Worm (Caenorhabditis elegans) whole organism, L1 larva: ENCODE measurements around the gene Y46G5A.47.

ENCODE experiments used
- ceh-82 ChIP-seq, 3 experiments: fragments of 150-350 bp in 1 of 3; sonication (generic microtip) in 2 of 3; optimal IDR thresholded peaks; 2 replicates each; lab custom pipeline; 2014 to 2017; ENCODE audit warnings: missing biosample characterization in 3 of 3, missing genetic modification characterization in 3 of 3
- dpl-1 ChIP-seq, 3 experiments: fragments of 150-350 bp in 2 of 3; sonication (generic microtip) in 1 of 3; optimal IDR thresholded peaks; 2 replicates each; lab custom pipeline; 2014 to 2017; ENCODE audit warnings: missing biosample characterization in 3 of 3, missing genetic modification characterization in 3 of 3, missing genetic modification reagents in 3 of 3
- egl-27 ChIP-seq, 2 experiments: fragments of 150-350 bp in 1 of 2; sonication (generic microtip); optimal IDR thresholded peaks; 3 replicates each; lab custom pipeline; 2017 to 2018; ENCODE audit warnings: missing biosample characterization in 2 of 2, missing genetic modification characterization in 2 of 2, missing genetic modification reagents in 2 of 2
- jun-1 ChIP-seq: fragments of 150-350 bp; optimal IDR thresholded peaks from 2 replicates; lab custom pipeline; 2014; ENCODE audit warnings: missing biosample characterization, missing genetic modification reagents, missing genetic modification characterization
- lir-3 ChIP-seq: sonication (generic microtip); optimal IDR thresholded peaks from 2 replicates; lab custom pipeline; 2016; ENCODE audit warnings: mild to moderate bottlenecking, missing genetic modification characterization, moderate library complexity, missing compliant biosample characterization; ENCODE audit not compliant: poor library complexity
- lsy-2 ChIP-seq, 2 experiments: fragments of 150-350 bp; optimal IDR thresholded peaks; 2 replicates each; lab custom pipeline; 2014; ENCODE audit warnings: missing biosample characterization in 2 of 2, missing genetic modification characterization in 2 of 2
- nhr-12 ChIP-seq: sonication (generic microtip); optimal IDR thresholded peaks from 2 replicates; lab custom pipeline; 2017; ENCODE audit warnings: missing biosample characterization, missing genetic modification characterization
- nhr-76 ChIP-seq: sonication (generic microtip); optimal IDR thresholded peaks from 2 replicates; lab custom pipeline; 2017; ENCODE audit warnings: missing biosample characterization, missing genetic modification characterization
- pax-3 ChIP-seq: fragments of 200-800 bp; sonication (Bioruptor generic); optimal IDR thresholded peaks from 2 replicates; lab custom pipeline; 2018; ENCODE audit warnings: mild to moderate bottlenecking, missing genetic modification characterization, moderate library complexity, missing compliant biosample characterization
- pqm-1 ChIP-seq: sonication (generic microtip); optimal IDR thresholded peaks from 3 replicates; lab custom pipeline; 2017; ENCODE audit warnings: missing biosample characterization, missing genetic modification characterization
- unc-62 ChIP-seq: fragments of 150-350 bp; optimal IDR thresholded peaks from 2 replicates; lab custom pipeline; 2014; ENCODE audit warnings: missing biosample characterization, missing genetic modification reagents, missing genetic modification characterization
- xbp-1 ChIP-seq: sonication (generic microtip); optimal IDR thresholded peaks from 2 replicates; lab custom pipeline; 2016; ENCODE audit warnings: missing genetic modification characterization, missing compliant biosample characterization
- ztf-11 ChIP-seq, 2 experiments: sonication (generic microtip); optimal IDR thresholded peaks; 2 replicates each; lab custom pipeline; 2016 to 2017; ENCODE audit warnings: missing genetic modification characterization in 2 of 2, missing biosample characterization in 1 of 2, missing compliant biosample characterization in 1 of 2

DNA sequence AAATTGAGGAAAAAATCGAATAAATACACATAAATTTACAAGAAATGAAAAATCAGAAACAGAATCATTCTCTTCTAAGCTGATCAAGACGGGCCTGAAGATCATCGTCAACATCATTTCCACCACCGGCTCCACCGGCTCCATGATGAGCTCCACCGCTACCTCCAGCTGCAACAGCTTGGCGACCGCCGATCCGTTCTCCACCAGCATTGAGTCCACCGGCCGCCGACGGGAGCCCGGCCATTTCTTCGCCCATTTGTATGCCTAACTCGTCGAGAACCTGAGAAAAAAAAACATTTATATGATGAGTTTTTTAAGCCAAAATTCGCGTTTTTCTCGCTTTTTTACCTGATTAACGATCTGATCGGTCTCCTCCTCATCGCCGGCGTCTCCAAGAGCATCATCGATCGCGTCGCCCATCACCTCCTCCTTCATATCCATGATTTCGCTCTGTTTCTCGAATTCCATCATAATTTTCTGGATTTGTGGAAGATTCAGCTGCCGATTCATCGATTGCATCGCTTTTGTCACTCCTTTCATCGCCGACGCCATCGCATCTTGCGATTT is 37.8 kb downstream of the Y46G5A.47 start:
- TF ChIP-seq ceh-82 (tag; optimal IDR thresholded peaks at IDR 0.05; lab: Kevin White, UChicago) (no peak), nhr-12 (tag; lab: Kevin White, UChicago) (no peak), pax-3 (tag; lab: Kevin White, UChicago) (no peak), pqm-1 (no peak), egl-27 (tag; optimal IDR thresholded peaks at IDR 0.05; lab: Kevin White, UChicago) (no peak), jun-1 (no peak), xbp-1 (tag; lab: Kevin White, UChicago) (no peak), nhr-76 (tag; lab: Kevin White, UChicago) (no peak), unc-62 (GFP tag; lab: Kevin White, UChicago) (no peak), lir-3 (tag; lab: Kevin White, UChicago) (no peak), lsy-2 (tag; optimal IDR thresholded peaks at IDR 0.05; lab: Kevin White, UChicago) (no peak), dpl-1 (GFP tag; optimal IDR thresholded peaks at IDR 0.05; lab: Kevin White, UChicago) (no peak), ztf-11 (tag; optimal IDR thresholded peaks at IDR 0.05; lab: Kevin White, UChicago) (no peak)
